Worm (Caenorhabditis elegans) whole organism, young adult: Measurements from ENCODE around the gene dhc-3.

Experiments
- C06A6.2 ChIP-seq: fragments of 200-800 bp; sonication (Bioruptor generic); conservative IDR thresholded peaks from 2 replicates; pipeline ENCODE4 v1.3.6; 2022; ENCODE audit warnings: missing genetic modification characterization, missing compliant biosample characterization
- F22D6.2 ChIP-seq: sonication (generic microtip); optimal IDR thresholded peaks from 2 replicates; lab custom pipeline; 2016; ENCODE audit warnings: mild to moderate bottlenecking, missing genetic modification characterization, missing compliant biosample characterization
- F49E8.2 ChIP-seq: sonication (generic microtip); optimal IDR thresholded peaks from 3 replicates; lab custom pipeline; 2017; ENCODE audit warnings: missing genetic modification characterization, mild to moderate bottlenecking, missing compliant biosample characterization, antibody characterized with exemption, moderate library complexity; ENCODE audit not compliant: insufficient read depth
- attf-3 ChIP-seq: fragments of 200-800 bp; sonication (Bioruptor generic); conservative IDR thresholded peaks from 2 replicates; pipeline ENCODE4 v1.3.6; 2022; ENCODE audit warnings: missing genetic modification reagents, missing genetic modification characterization, missing compliant biosample characterization
- attf-5 ChIP-seq: fragments of 200-800 bp; sonication (Bioruptor generic); optimal IDR thresholded peaks from 2 replicates; lab custom pipeline; 2018; ENCODE audit warnings: mild to moderate bottlenecking, missing genetic modification characterization, missing compliant biosample characterization
- sdz-38 ChIP-seq: sonication (generic microtip); optimal IDR thresholded peaks from 2 replicates; lab custom pipeline; 2016; ENCODE audit warnings: missing genotype, missing genetic modification characterization, missing compliant biosample characterization
- snpc-1.1 ChIP-seq: sonication (generic microtip); optimal IDR thresholded peaks from 2 replicates; lab custom pipeline; 2017; ENCODE audit warnings: missing genetic modification characterization, mild to moderate bottlenecking, missing compliant biosample characterization, antibody characterized with exemption, moderate library complexity, missing genotype, missing genetic modification reagents; ENCODE audit not compliant: insufficient read depth
- snpc-1.3 ChIP-seq: sonication (generic microtip); optimal IDR thresholded peaks from 2 replicates; lab custom pipeline; 2017; ENCODE audit warnings: missing genetic modification characterization, mild to moderate bottlenecking, missing compliant biosample characterization, antibody characterized with exemption, moderate library complexity, missing genotype, missing genetic modification reagents; ENCODE audit not compliant: insufficient read depth
- sptf-2 ChIP-seq: fragments of 200-800 bp; sonication (Bioruptor generic); optimal IDR thresholded peaks from 2 replicates; lab custom pipeline; 2018; ENCODE audit warnings: mild to moderate bottlenecking, missing genetic modification characterization, missing compliant biosample characterization
- xnd-1 ChIP-seq: sonication (generic microtip); optimal IDR thresholded peaks from 2 replicates; lab custom pipeline; 2016; ENCODE audit warnings: missing genotype, missing genetic modification reagents, missing genetic modification characterization, missing compliant biosample characterization

DNA sequence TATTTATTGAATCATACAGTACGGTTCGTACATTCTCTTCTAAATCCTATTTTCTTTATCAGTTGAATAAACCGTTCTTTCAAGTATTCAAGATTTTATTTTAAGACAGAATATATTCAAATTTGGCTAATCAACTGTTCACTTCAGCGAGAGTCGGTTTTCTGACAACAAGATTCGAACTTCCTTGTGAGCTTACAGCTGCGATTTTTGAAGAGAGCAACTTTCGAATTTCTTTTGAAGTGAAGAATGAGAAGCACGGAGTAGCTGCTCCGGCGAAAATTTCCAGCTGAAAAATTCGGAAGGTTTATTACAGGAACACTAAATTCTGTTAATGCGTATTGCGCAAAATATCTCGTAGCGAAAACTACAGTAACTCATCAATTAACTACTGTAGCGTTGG is 42.7 kb downstream of the dhc-3 start:
- TF ChIP-seq F22D6.2 (no peak), attf-3 (GFP tag; lab: Robert Waterston, UW) (no peak), snpc-1.1 (tag; lab: Kevin White, UChicago) (no peak), xnd-1 (tag; lab: Kevin White, UChicago) (no peak), snpc-1.3 (tag; lab: Kevin White, UChicago) (no peak), C06A6.2 (GFP tag; lab: Robert Waterston, UW) (no peak), attf-5 (GFP tag; lab: Kevin White, UChicago) (no peak), sdz-38 (no peak), sptf-2 (no peak), F49E8.2 (tag; lab: Kevin White, UChicago) (no peak)
